Fruit fly (Drosophila melanogaster) whole organism, wandering third instar larva: ENCODE results near the gene CG2818.

Experiments used
- Abd-B ChIP-seq: fragments of >200 bp; optimal IDR thresholded peaks from 2 replicates; lab custom pipeline; 2017; ENCODE audit warnings: missing biosample characterization, missing genetic modification characterization
- CG32264 ChIP-seq: fragments of 200-800 bp; sonication (Bioruptor generic); optimal IDR thresholded peaks from 2 replicates; lab custom pipeline; 2016; ENCODE audit warnings: missing biosample characterization, missing genetic modification characterization
- CG9705 ChIP-seq: fragments of 200-800 bp; sonication (Bioruptor generic); optimal IDR thresholded peaks from 2 replicates; lab custom pipeline; 2018; ENCODE audit warnings: missing biosample characterization, mild to moderate bottlenecking, missing genetic modification characterization
- CrebA ChIP-seq: fragments of 200-800 bp; sonication (Bioruptor generic); optimal IDR thresholded peaks from 2 replicates; lab custom pipeline; 2016; ENCODE audit warnings: missing biosample characterization, mild to moderate bottlenecking, missing genetic modification characterization, borderline replicate concordance
- Dfd ChIP-seq: fragments of >200 bp; optimal IDR thresholded peaks from 2 replicates; lab custom pipeline; 2017; ENCODE audit warnings: missing biosample characterization, missing genetic modification characterization
- Dif ChIP-seq: fragments of 200-275, 200-300 bp; sonication (Bioruptor generic); optimal IDR thresholded peaks from 2 replicates; lab custom pipeline; 2018; ENCODE audit warnings: missing biosample characterization, missing genetic modification characterization; ENCODE audit not compliant: partially characterized antibody
- GATAd ChIP-seq: sonication (Bioruptor generic); optimal IDR thresholded peaks from 2 replicates; lab custom pipeline; 2016; ENCODE audit warnings: missing biosample characterization, missing genetic modification characterization
- HLH106 ChIP-seq: fragments of 200-800 bp; optimal IDR thresholded peaks from 3 replicates; lab custom pipeline; 2019; ENCODE audit warnings: missing biosample characterization, mild to moderate bottlenecking, missing genetic modification characterization, moderate library complexity
- Hnf4 ChIP-seq: fragments of 200-800 bp; sonication (Bioruptor generic); optimal IDR thresholded peaks from 2 replicates; lab custom pipeline; 2016; ENCODE audit warnings: missing biosample characterization, mild to moderate bottlenecking, missing genetic modification characterization
- Hr83 ChIP-seq: fragments of 200-300 bp; sonication (Bioruptor generic); optimal IDR thresholded peaks from 2 replicates; lab custom pipeline; 2016; ENCODE audit warnings: missing biosample characterization, mild to moderate bottlenecking, missing genetic modification characterization, moderate library complexity; ENCODE audit not compliant: poor library complexity, severe bottlenecking
- Jra ChIP-seq: sonication (Bioruptor generic); optimal IDR thresholded peaks from 2 replicates; lab custom pipeline; 2016; ENCODE audit warnings: missing biosample characterization, missing genetic modification characterization
- Mio ChIP-seq: sonication (Bioruptor generic); optimal IDR thresholded peaks from 2 replicates; lab custom pipeline; 2016; ENCODE audit warnings: missing biosample characterization, missing genetic modification characterization
- Myc ChIP-seq: fragments of >200 bp; optimal IDR thresholded peaks from 2 replicates; lab custom pipeline; 2017
- OdsH ChIP-seq: fragments of 200-800 bp; sonication (Bioruptor generic); optimal IDR thresholded peaks from 2 replicates; lab custom pipeline; 2016; ENCODE audit warnings: missing biosample characterization, mild to moderate bottlenecking, missing genetic modification characterization
- Rel ChIP-seq, 2 experiments: fragments of 200-800 bp; sonication (Bioruptor generic) in 1 of 2; optimal IDR thresholded peaks; 2 replicates in 1 of 2; 3 replicates in 1 of 2; lab custom pipeline; 2016 to 2019; ENCODE audit warnings: mild to moderate bottlenecking in 2 of 2, missing biosample characterization in 2 of 2, missing genetic modification characterization in 2 of 2, moderate library complexity in 1 of 2
- Vsx2 ChIP-seq: fragments of 200-300, 225-300 bp; sonication (Bioruptor generic); optimal IDR thresholded peaks from 2 replicates; lab custom pipeline; 2018; ENCODE audit warnings: missing biosample characterization, missing genetic modification characterization; ENCODE audit not compliant: partially characterized antibody
- br ChIP-seq: fragments of 200-800 bp; sonication (Bioruptor generic); optimal IDR thresholded peaks from 2 replicates; lab custom pipeline; 2016; ENCODE audit warnings: missing biosample characterization, missing genetic modification characterization
- brk ChIP-seq: fragments of 200-800 bp; sonication (Bioruptor generic); optimal IDR thresholded peaks from 2 replicates; lab custom pipeline; 2016; ENCODE audit warnings: missing biosample characterization, mild to moderate bottlenecking, missing genetic modification characterization
- dmrt93B ChIP-seq: fragments of 200-800 bp; sonication (Bioruptor generic); optimal IDR thresholded peaks from 2 replicates; lab custom pipeline; 2018; ENCODE audit warnings: missing biosample characterization, mild to moderate bottlenecking, missing genetic modification characterization
- ey ChIP-seq: fragments of 200-800 bp; sonication (Bioruptor generic); optimal IDR thresholded peaks from 2 replicates; lab custom pipeline; 2016; ENCODE audit warnings: missing biosample characterization, missing genetic modification characterization
- fru ChIP-seq: fragments of 200-800 bp; sonication (Bioruptor generic); optimal IDR thresholded peaks from 3 replicates; lab custom pipeline; 2016; ENCODE audit warnings: missing biosample characterization, mild to moderate bottlenecking, missing genetic modification characterization
- h ChIP-seq: fragments of 200-800 bp; sonication (Bioruptor generic); optimal IDR thresholded peaks from 3 replicates; lab custom pipeline; 2016; ENCODE audit warnings: missing biosample characterization, mild to moderate bottlenecking, missing genetic modification characterization
- jim ChIP-seq: fragments of 175-275, 200-325 bp; sonication (Bioruptor generic); optimal IDR thresholded peaks from 2 replicates; lab custom pipeline; 2016; ENCODE audit warnings: missing biosample characterization, mild to moderate bottlenecking, missing genetic modification characterization
- lola ChIP-seq: fragments of >200 bp; optimal IDR thresholded peaks from 2 replicates; lab custom pipeline; 2017; ENCODE audit warnings: missing biosample characterization, missing genetic modification characterization
- pan ChIP-seq: fragments of >200 bp; optimal IDR thresholded peaks from 2 replicates; lab custom pipeline; 2017
- psq ChIP-seq: fragments of 200-800 bp; sonication (Bioruptor generic); optimal IDR thresholded peaks from 3 replicates; lab custom pipeline; 2017; ENCODE audit warnings: missing biosample characterization, mild to moderate bottlenecking, missing genetic modification characterization, moderate library complexity
- rgr ChIP-seq: fragments of 200-800 bp; sonication (Bioruptor generic); optimal IDR thresholded peaks from 3 replicates; lab custom pipeline; 2016; ENCODE audit warnings: missing biosample characterization, mild to moderate bottlenecking, missing genetic modification characterization
- sage ChIP-seq: fragments of 200-800 bp; sonication (Bioruptor generic); optimal IDR thresholded peaks from 2 replicates; lab custom pipeline; 2016; ENCODE audit warnings: missing biosample characterization, mild to moderate bottlenecking, missing genetic modification characterization
- sv ChIP-seq: fragments of 200-800 bp; sonication (Bioruptor generic); optimal IDR thresholded peaks from 3 replicates; lab custom pipeline; 2016; ENCODE audit warnings: missing biosample characterization, missing genetic modification characterization
- usp ChIP-seq: fragments of >200 bp; optimal IDR thresholded peaks from 2 replicates; lab custom pipeline; 2017; ENCODE audit warnings: missing biosample characterization, missing genetic modification characterization
- woc ChIP-seq: sonication (Bioruptor generic); optimal IDR thresholded peaks from 2 replicates; lab custom pipeline; 2016; ENCODE audit warnings: missing biosample characterization, mild to moderate bottlenecking, missing genetic modification characterization

The CG2818 gene

dm6 chr2L:3696438-3696837, 16.7 kb upstream of the CG2818 start, which contains the start of gene IM33:
IM33 (minus strand) TSS chr2L:3696658.
- no peak for TF ChIP-seq fru
- no peak for TF ChIP-seq lola (GFP tag; lab: Kevin White, UChicago)
- no peak for TF ChIP-seq ey
- no peak for TF ChIP-seq sv (GFP tag; lab: Kevin White, UChicago)
- no peak for TF ChIP-seq Hr83 (GFP tag; lab: Kevin White, UChicago)
- TF ChIP-seq CrebA (GFP tag; lab: Kevin White, UChicago) = no peak
- TF ChIP-seq woc (GFP tag; lab: Kevin White, UChicago) = no peak
- TF ChIP-seq usp (GFP tag; lab: Kevin White, UChicago) = no peak
- TF ChIP-seq sage (GFP tag; lab: Kevin White, UChicago) = no peak
- TF ChIP-seq HLH106 (tag; lab: Kevin White, UChicago) = no peak
- no peak for TF ChIP-seq GATAd (GFP tag; lab: Kevin White, UChicago)
- TF ChIP-seq, all 38 proteins: peak for 0

dm6 chr2L:3697772-3698171, 15.4 kb upstream of the CG2818 start, which contains the start of gene CG3604:
CG3604 (minus strand) TSS chr2L:3697872.
- TF ChIP-seq CG9705 (GFP tag; lab: Kevin White, UChicago) = no peak
- TF ChIP-seq Myc (lab: Kevin White, UChicago) = no peak

DNA sequence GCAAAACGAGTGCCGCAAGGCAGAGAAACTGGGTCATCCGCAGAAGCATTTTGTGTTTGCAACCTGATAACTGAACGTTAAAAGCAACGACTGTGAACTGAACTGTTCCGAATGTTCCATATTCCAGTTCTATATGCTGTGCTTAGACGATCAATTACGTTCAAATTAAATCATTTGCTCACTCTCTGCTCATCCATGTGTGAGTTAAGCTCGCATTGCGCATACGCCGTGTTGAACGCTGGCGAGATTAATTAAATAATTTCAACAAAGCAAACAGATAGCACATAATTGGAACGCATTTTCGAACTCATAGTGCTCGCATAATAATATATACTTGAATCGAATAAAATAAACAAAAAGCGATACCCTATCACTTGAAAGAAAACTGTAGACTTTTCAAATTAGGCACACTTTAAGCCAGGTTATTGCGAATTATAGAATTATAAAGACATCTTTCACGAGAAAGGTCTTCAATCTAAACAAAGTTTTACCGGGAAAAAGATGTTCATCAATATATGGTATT, 14.1 kb upstream of the CG2818 start, which contains the start of the genes CG10031 and CG42464:
TSS of gene CG10031 (minus strand) at position 101 of the 523 bp plus-strand sequence.
TSS of gene CG42464 (plus strand) at position 473 of the 523 bp plus-strand sequence.
- no peak for TF ChIP-seq Abd-B (GFP tag; lab: Kevin White, UChicago)
- TF ChIP-seq CG9705 (GFP tag; lab: Kevin White, UChicago) = no peak
- TF ChIP-seq brk = no peak
- no peak for TF ChIP-seq CG32264 (GFP tag; lab: Kevin White, UChicago)

DNA sequence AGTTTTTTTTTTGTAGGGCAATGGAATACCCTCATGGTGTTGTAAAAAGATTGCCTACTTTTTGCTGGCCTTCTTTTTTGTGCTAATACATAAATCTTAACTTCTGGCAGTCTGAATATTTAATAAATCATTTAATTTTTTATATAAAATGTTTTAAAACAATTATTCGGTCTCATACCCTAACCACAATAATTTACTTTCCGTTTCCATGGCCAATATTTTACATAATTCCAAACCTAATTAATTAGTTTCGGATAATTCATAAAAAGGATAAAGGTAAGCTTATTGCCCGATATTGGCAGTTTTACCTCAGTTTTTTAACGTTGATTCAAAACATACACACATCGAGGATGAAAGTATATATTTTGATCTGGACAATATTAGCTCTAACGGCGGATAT, 13.3 kb upstream of the CG2818 start, which contains the start of gene CG42465:
TSS of gene CG42465 (plus strand) at position 301 of the 400 bp plus-strand sequence.
- TF ChIP-seq jim (no peak), Vsx2 (GFP tag; lab: Kevin White, UChicago) (no peak)

dm6 chr2L:3700374-3700773, 12.8 kb upstream of the CG2818 start, which contains the start of gene Sfp24C1:
Sfp24C1 (plus strand) TSS chr2L:3700674.
- TF ChIP-seq Hnf4 (no peak), Myc (lab: Kevin White, UChicago) (no peak), Jra (GFP tag; lab: Kevin White, UChicago) (no peak), GATAd (GFP tag; lab: Kevin White, UChicago) (no peak), sv (GFP tag; lab: Kevin White, UChicago) (no peak), h (no peak), dmrt93B (GFP tag; lab: Kevin White, UChicago) (no peak), Dfd (no peak), lola (GFP tag; lab: Kevin White, UChicago) (no peak), Abd-B (GFP tag; lab: Kevin White, UChicago) (no peak), CG9705 (GFP tag; lab: Kevin White, UChicago) (no peak), usp (GFP tag; lab: Kevin White, UChicago) (no peak), Mio (no peak), ey (no peak)

DNA sequence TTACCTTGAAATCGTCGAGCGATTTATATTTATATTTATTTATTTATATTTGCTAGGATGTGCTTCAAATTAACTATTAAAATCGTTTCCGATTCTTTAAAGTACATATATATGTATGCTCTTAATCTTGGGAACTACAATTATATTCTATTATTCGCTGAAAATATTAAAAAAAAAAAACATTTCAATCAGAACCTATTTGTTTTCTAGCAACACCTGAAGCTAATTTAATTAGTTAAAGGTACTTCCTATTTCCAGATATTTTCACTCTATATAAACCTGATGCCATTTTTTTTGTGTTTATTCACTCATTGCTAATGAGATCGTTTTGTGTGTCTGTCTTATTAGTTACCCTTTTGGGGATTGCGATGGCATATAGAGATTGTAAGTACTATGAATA, 12.2 kb upstream of the CG2818 start, which contains the start of gene CG42467:
TSS of gene CG42467 (plus strand) at position 301 of the 400 bp plus-strand sequence.
- TF ChIP-seq br (GFP tag; lab: Kevin White, UChicago) = no peak
- TF ChIP-seq OdsH = no peak
- TF ChIP-seq pan (lab: Kevin White, UChicago) = no peak
- TF ChIP-seq Dif (GFP tag; lab: Kevin White, UChicago) = no peak
- TF ChIP-seq CrebA (GFP tag; lab: Kevin White, UChicago) = no peak
- no peak for TF ChIP-seq lola (GFP tag; lab: Kevin White, UChicago)
- TF ChIP-seq rgr (GFP tag; lab: Kevin White, UChicago) = no peak
- no peak for TF ChIP-seq psq
- no peak for TF ChIP-seq h
- no peak for TF ChIP-seq Dfd
- TF ChIP-seq Rel (GFP tag; optimal IDR thresholded peaks at IDR 0.05; lab: Kevin White, UChicago) = no peak
- TF ChIP-seq Rel (tag; optimal IDR thresholded peaks at IDR 0.05; lab: Kevin White, UChicago) = no peak
- TF ChIP-seq Hnf4 = no peak
